Worm (Caenorhabditis elegans) whole organism, L4/young adult: ENCODE results near the gene mes-1.

Experiments
- W03F9.2 ChIP-seq: fragments of 150-350 bp; optimal IDR thresholded peaks from 2 replicates; lab custom pipeline; 2014; ENCODE audit warnings: missing biosample characterization, missing genetic modification characterization
- dao-5 ChIP-seq: sonication (generic microtip); optimal IDR thresholded peaks from 2 replicates; lab custom pipeline; 2016; ENCODE audit warnings: missing genotype, missing genetic modification characterization, moderate library complexity, missing compliant biosample characterization
- him-1 ChIP-seq: sonication (generic microtip); optimal IDR thresholded peaks from 2 replicates; lab custom pipeline; 2016; ENCODE audit warnings: missing genotype, missing genetic modification reagents, missing genetic modification characterization, missing compliant biosample characterization

ce11 chrX:11823704-11824103, 33.6 kb upstream of the mes-1 start, which contains the start of gene tag-241:
- no peak for TF ChIP-seq dao-5
- TF ChIP-seq him-1 (tag; lab: Kevin White, UChicago) = no peak
- no peak for TF ChIP-seq W03F9.2 (tag; lab: Kevin White, UChicago)
